Worm (Caenorhabditis elegans): ENCODE data around the gene D1022.3.

- TF ChIP-seq pha-4 (tag; optimal IDR thresholded peaks at IDR 0.05) (no peak), nhr-43 (tag; optimal IDR thresholded peaks at IDR 0.05; ENCODE audit: poor library complexity, severe bottlenecking) (no peak), ceh-9 (tag; optimal IDR thresholded peaks at IDR 0.05) (no peak), ztf-11 (tag; optimal IDR thresholded peaks at IDR 0.05) (no peak), ztf-4 (tag; optimal IDR thresholded peaks at IDR 0.05) (no peak), nhr-76 (tag; optimal IDR thresholded peaks at IDR 0.05) (no peak), lin-39 (tag; optimal IDR thresholded peaks at IDR 0.05) (no peak), snpc-4 (tag; optimal IDR thresholded peaks at IDR 0.05) (no peak), sea-2 (GFP tag; optimal IDR thresholded peaks at IDR 0.05) (no peak), zag-1 (tag; optimal IDR thresholded peaks at IDR 0.05) (no peak), elt-1 (tag; optimal IDR thresholded peaks at IDR 0.05) (no peak)
These were observed 50.8 kb downstream of the D1022.3 start for ce11 chrII:7405262-7405661.
